Worm (Caenorhabditis elegans): Measurements from ENCODE around the gene C25E10.10.

The C25E10.10 gene

ce11 chrV:9059468-9059867 is 3.3 kb upstream of the C25E10.10 start, which contains the start of the genes C25E10.16 and C25E10.13:
C25E10.16 (minus strand) TSS chrV:9059568.
C25E10.13 (plus strand) TSS chrV:9059723.
- TF ChIP-seq bed-3 (GFP tag; optimal IDR thresholded peaks at IDR 0.05) (no peak), lin-32 (GFP tag; optimal IDR thresholded peaks at IDR 0.05) (no peak), snpc-4 (tag; optimal IDR thresholded peaks at IDR 0.05) (no peak), ceh-83 (GFP tag; optimal IDR thresholded peaks at IDR 0.05) (no peak), sem-2 (GFP tag; optimal IDR thresholded peaks at IDR 0.05) (no peak), tbx-8 (GFP tag; optimal IDR thresholded peaks at IDR 0.05) (no peak), ham-2 (GFP tag; optimal IDR thresholded peaks at IDR 0.05) (no peak), unc-120 (tag; optimal IDR thresholded peaks at IDR 0.05; ENCODE audit: poor library complexity, severe bottlenecking) (no peak), nhr-237 (tag; optimal IDR thresholded peaks at IDR 0.05) (no peak)

ce11 chrV:9058627-9059026 is 2.5 kb upstream of the C25E10.10 start, which contains the start of gene C25E10.11:
C25E10.11 (minus strand) TSS chrV:9058727.
- TF ChIP-seq ham-2 (GFP tag; optimal IDR thresholded peaks at IDR 0.05) (no peak), cnd-1 (tag; optimal IDR thresholded peaks at IDR 0.05) (no peak), blmp-1 (tag; optimal IDR thresholded peaks at IDR 0.05) (no peak), mab-5 (tag; optimal IDR thresholded peaks at IDR 0.05) (no peak), drap-1 (GFP tag; optimal IDR thresholded peaks at IDR 0.05) (no peak), nhr-28 (tag; optimal IDR thresholded peaks at IDR 0.05) (no peak), ceh-43 (GFP tag; optimal IDR thresholded peaks at IDR 0.05) (no peak), nhr-76 (tag; optimal IDR thresholded peaks at IDR 0.05) (no peak), ces-1 (GFP tag; optimal IDR thresholded peaks at IDR 0.05) (no peak), ztf-11 (tag; optimal IDR thresholded peaks at IDR 0.05) (no peak)

- TF ChIP-seq cnd-1 (tag; optimal IDR thresholded peaks at IDR 0.05) (no peak), drap-1 (GFP tag; optimal IDR thresholded peaks at IDR 0.05) (no peak), nhr-76 (tag; optimal IDR thresholded peaks at IDR 0.05) (no peak), ces-1 (GFP tag; optimal IDR thresholded peaks at IDR 0.05) (no peak), ceh-39 (tag; optimal IDR thresholded peaks at IDR 0.05) (no peak), mls-2 (tag; optimal IDR thresholded peaks at IDR 0.05) (no peak), blmp-1 (tag; optimal IDR thresholded peaks at IDR 0.05) (no peak), flh-1 (GFP tag; optimal IDR thresholded peaks at IDR 0.05) (no peak), ceh-43 (GFP tag; optimal IDR thresholded peaks at IDR 0.05) (no peak), bed-3 (GFP tag; optimal IDR thresholded peaks at IDR 0.05) (no peak), hlh-1 (tag; optimal IDR thresholded peaks at IDR 0.05) (no peak), tbx-8 (GFP tag; optimal IDR thresholded peaks at IDR 0.05) (no peak), zip-8 (tag; optimal IDR thresholded peaks at IDR 0.05) (no peak), unc-62 (GFP tag; optimal IDR thresholded peaks at IDR 0.05) (no peak), lin-13 (tag; optimal IDR thresholded peaks at IDR 0.05) (no peak), unc-120 (tag; optimal IDR thresholded peaks at IDR 0.05; ENCODE audit: poor library complexity, severe bottlenecking) (no peak), nhr-2 (tag; optimal IDR thresholded peaks at IDR 0.05) (no peak), mab-5 (tag; optimal IDR thresholded peaks at IDR 0.05) (no peak), nhr-28 (tag; optimal IDR thresholded peaks at IDR 0.05) (no peak), lsy-2 (tag; optimal IDR thresholded peaks at IDR 0.05) (no peak)
These were observed 509 bp downstream of the C25E10.10 start for ce11 chrV:9055644-9056043.

ce11 chrV:9054771-9055170 is 1.4 kb downstream of the C25E10.10 start, which contains the start of gene swm-1:
swm-1 (minus strand) TSS chrV:9054871.
- TF ChIP-seq snpc-4 (tag; optimal IDR thresholded peaks at IDR 0.05) (no peak), ztf-11 (tag; optimal IDR thresholded peaks at IDR 0.05) (no peak), drap-1 (GFP tag; optimal IDR thresholded peaks at IDR 0.05) (no peak), tbx-8 (GFP tag; optimal IDR thresholded peaks at IDR 0.05) (no peak), mab-5 (tag; optimal IDR thresholded peaks at IDR 0.05) (no peak), sem-2 (GFP tag; optimal IDR thresholded peaks at IDR 0.05) (no peak), bed-3 (GFP tag; optimal IDR thresholded peaks at IDR 0.05) (no peak), hlh-1 (tag; optimal IDR thresholded peaks at IDR 0.05) (no peak), cnd-1 (tag; optimal IDR thresholded peaks at IDR 0.05) (no peak), nhr-76 (tag; optimal IDR thresholded peaks at IDR 0.05) (no peak), ham-2 (GFP tag; optimal IDR thresholded peaks at IDR 0.05) (no peak), unc-62 (GFP tag; optimal IDR thresholded peaks at IDR 0.05) (no peak), nhr-28 (tag; optimal IDR thresholded peaks at IDR 0.05) (no peak), nhr-237 (tag; optimal IDR thresholded peaks at IDR 0.05) (no peak), ceh-83 (GFP tag; optimal IDR thresholded peaks at IDR 0.05) (no peak)

DNA sequence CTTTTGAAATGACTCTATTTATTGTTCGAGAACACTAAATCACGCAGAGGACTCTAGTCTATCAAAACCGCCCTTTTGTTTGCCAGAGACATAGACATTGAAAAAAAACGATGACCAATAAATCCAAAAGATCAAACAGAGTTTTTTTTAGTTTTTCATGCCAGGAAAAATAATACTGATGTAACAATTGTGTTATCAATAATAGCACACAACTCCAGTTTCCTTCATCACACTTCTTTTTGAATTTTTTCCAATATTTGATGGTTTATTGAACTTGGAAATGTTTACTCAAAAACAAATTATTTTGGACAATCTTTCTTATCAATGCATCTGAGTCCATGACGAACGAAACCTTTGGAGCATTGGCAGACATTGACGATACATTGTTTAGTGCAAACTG is 2.2 kb downstream of the C25E10.10 start, which contains the start of gene C25E10.8:
TSS of gene C25E10.8 (minus strand) at position 101 of the 400 bp plus-strand sequence.
- TF ChIP-seq unc-120 (tag; optimal IDR thresholded peaks at IDR 0.05; ENCODE audit: poor library complexity, severe bottlenecking), result no peak
- TF ChIP-seq bed-3 (GFP tag; optimal IDR thresholded peaks at IDR 0.05), result no peak
- TF ChIP-seq elt-1 (tag; optimal IDR thresholded peaks at IDR 0.05; ENCODE audit: borderline replicate concordance, insufficient read depth), result no peak
- TF ChIP-seq mls-2 (tag; optimal IDR thresholded peaks at IDR 0.05), result no peak
- TF ChIP-seq nhr-2 (tag; optimal IDR thresholded peaks at IDR 0.05), result no peak
- TF ChIP-seq pha-4 (tag; optimal IDR thresholded peaks at IDR 0.05), result no peak
- TF ChIP-seq nhr-237 (tag; optimal IDR thresholded peaks at IDR 0.05), result no peak
- no peak for TF ChIP-seq lsy-2 (tag; optimal IDR thresholded peaks at IDR 0.05)
- TF ChIP-seq mep-1 (tag; optimal IDR thresholded peaks at IDR 0.05), result no peak
- no peak for TF ChIP-seq blmp-1 (tag; optimal IDR thresholded peaks at IDR 0.05)
- TF ChIP-seq ham-2 (GFP tag; optimal IDR thresholded peaks at IDR 0.05), result no peak
- TF ChIP-seq ceh-83 (GFP tag; optimal IDR thresholded peaks at IDR 0.05), result no peak
- no peak for TF ChIP-seq ztf-11 (tag; optimal IDR thresholded peaks at IDR 0.05)
- TF ChIP-seq snpc-4 (tag; optimal IDR thresholded peaks at IDR 0.05), result no peak
- TF ChIP-seq M03D4.4 (tag; optimal IDR thresholded peaks at IDR 0.05), result no peak
- no peak for TF ChIP-seq nhr-12 (tag; optimal IDR thresholded peaks at IDR 0.05)
- no peak for TF ChIP-seq nhr-28 (tag; optimal IDR thresholded peaks at IDR 0.05)

Measured in whole organism, mixed stage, embryonic.